Fruit fly (Drosophila melanogaster) whole organism, wandering third instar larva: ENCODE data around the gene Ldh.

ENCODE experiments used
- HLH106 ChIP-seq: fragments of 200-800 bp; optimal IDR thresholded peaks from 3 replicates; lab custom pipeline; 2019; ENCODE audit warnings: missing biosample characterization, mild to moderate bottlenecking, missing genetic modification characterization, moderate library complexity
- OdsH ChIP-seq: fragments of 200-800 bp; sonication (Bioruptor generic); optimal IDR thresholded peaks from 2 replicates; lab custom pipeline; 2016; ENCODE audit warnings: missing biosample characterization, mild to moderate bottlenecking, missing genetic modification characterization
- br ChIP-seq: fragments of 200-800 bp; sonication (Bioruptor generic); optimal IDR thresholded peaks from 2 replicates; lab custom pipeline; 2016; ENCODE audit warnings: missing biosample characterization, missing genetic modification characterization
- dmrt93B ChIP-seq: fragments of 200-800 bp; sonication (Bioruptor generic); optimal IDR thresholded peaks from 2 replicates; lab custom pipeline; 2018; ENCODE audit warnings: missing biosample characterization, mild to moderate bottlenecking, missing genetic modification characterization
- dsf ChIP-seq: sonication (Bioruptor generic); optimal IDR thresholded peaks from 2 replicates; lab custom pipeline; 2016; ENCODE audit warnings: missing biosample characterization, missing genetic modification characterization, borderline replicate concordance
- fru ChIP-seq: fragments of 200-800 bp; sonication (Bioruptor generic); optimal IDR thresholded peaks from 3 replicates; lab custom pipeline; 2016; ENCODE audit warnings: missing biosample characterization, mild to moderate bottlenecking, missing genetic modification characterization
- h ChIP-seq: fragments of 200-800 bp; sonication (Bioruptor generic); optimal IDR thresholded peaks from 3 replicates; lab custom pipeline; 2016; ENCODE audit warnings: missing biosample characterization, mild to moderate bottlenecking, missing genetic modification characterization
- pan ChIP-seq: fragments of >200 bp; optimal IDR thresholded peaks from 2 replicates; lab custom pipeline; 2017
- psq ChIP-seq: fragments of 200-800 bp; sonication (Bioruptor generic); optimal IDR thresholded peaks from 3 replicates; lab custom pipeline; 2017; ENCODE audit warnings: missing biosample characterization, mild to moderate bottlenecking, missing genetic modification characterization, moderate library complexity
- rgr ChIP-seq: fragments of 200-800 bp; sonication (Bioruptor generic); optimal IDR thresholded peaks from 3 replicates; lab custom pipeline; 2016; ENCODE audit warnings: missing biosample characterization, mild to moderate bottlenecking, missing genetic modification characterization
- sv ChIP-seq: fragments of 200-800 bp; sonication (Bioruptor generic); optimal IDR thresholded peaks from 3 replicates; lab custom pipeline; 2016; ENCODE audit warnings: missing biosample characterization, missing genetic modification characterization
- usp ChIP-seq: fragments of >200 bp; optimal IDR thresholded peaks from 2 replicates; lab custom pipeline; 2017; ENCODE audit warnings: missing biosample characterization, missing genetic modification characterization

dm6 chr3L:6217212-6217611 lies 45.3 kb downstream of the Ldh start:
- peak; percentile 67 for TF ChIP-seq rgr
- no peak for TF ChIP-seq pan
- TF ChIP-seq psq (GFP tag; lab: Kevin White, UChicago): peak; percentile 11
- peak; percentile 69 for TF ChIP-seq h (GFP tag; lab: Kevin White, UChicago)
- no peak for TF ChIP-seq usp (GFP tag; lab: Kevin White, UChicago)
- peak; percentile 79 for TF ChIP-seq fru (GFP tag; lab: Kevin White, UChicago)
- no peak for TF ChIP-seq dsf (GFP tag; lab: Kevin White, UChicago)
- no peak for TF ChIP-seq sv (GFP tag; lab: Kevin White, UChicago)
- no peak for TF ChIP-seq dmrt93B (GFP tag; lab: Kevin White, UChicago)
- TF ChIP-seq HLH106 (tag; lab: Kevin White, UChicago): peak; percentile 43
- TF ChIP-seq OdsH: peak; percentile 72
- TF ChIP-seq br (GFP tag; lab: Kevin White, UChicago): peak; percentile 26
